Fruit fly (Drosophila melanogaster): ENCODE results near the gene elav.

Gene elav

dm6 chrX:498924-499588, 24.0 kb downstream of the elav start (continued):
- peak; percentile 51 for TF ChIP-seq cg (GFP tag; optimal IDR thresholded peaks at IDR 0.05)
- TF ChIP-seq CG32772 (GFP tag; IDR thresholded peaks at IDR 0.05): no peak
- no peak for TF ChIP-seq jigr1 (GFP tag; IDR thresholded peaks at IDR 0.05)
- TF ChIP-seq Dp (GFP tag; optimal IDR thresholded peaks at IDR 0.05): no peak
- no peak for TF ChIP-seq CG30020 (tag; optimal IDR thresholded peaks at IDR 0.05)
- no peak for TF ChIP-seq CG4404 (GFP tag; IDR thresholded peaks at IDR 0.05)
- no peak for TF ChIP-seq ewg (GFP tag; optimal IDR thresholded peaks at IDR 0.05)
- TF ChIP-seq CG1233 (GFP tag; optimal IDR thresholded peaks at IDR 0.05): no peak
- TF ChIP-seq crol (GFP tag; IDR thresholded peaks at IDR 0.05): peak; percentile 74
- peak; percentile 41 for TF ChIP-seq CG10274 (GFP tag; optimal IDR thresholded peaks at IDR 0.05)
- TF ChIP-seq lola (GFP tag; optimal IDR thresholded peaks at IDR 0.05): no peak
- TF ChIP-seq Aef1 (GFP tag; IDR thresholded peaks at IDR 0.05): no peak
- TF ChIP-seq corto (GFP tag; optimal IDR thresholded peaks at IDR 0.05): no peak
- no peak for TF ChIP-seq ems (GFP tag; optimal IDR thresholded peaks at IDR 0.05)
- no peak for TF ChIP-seq CG13123 (GFP tag; optimal IDR thresholded peaks at IDR 0.05)
- TF ChIP-seq CG42726 (GFP tag; IDR thresholded peaks at IDR 0.05; ENCODE audit: partially characterized antibody): no peak
- no peak for TF ChIP-seq gfzf (GFP tag; optimal IDR thresholded peaks at IDR 0.05)
- TF ChIP-seq insv (GFP tag; optimal IDR thresholded peaks at IDR 0.05): no peak
- no peak for TF ChIP-seq CG6175 (GFP tag; IDR thresholded peaks at IDR 0.05)
- TF ChIP-seq CG2678 (tag; optimal IDR thresholded peaks at IDR 0.05): no peak
- TF ChIP-seq salm (tag; optimal IDR thresholded peaks at IDR 0.05): no peak
- TF ChIP-seq Pdp1 (GFP tag; optimal IDR thresholded peaks at IDR 0.05): no peak
- no peak for TF ChIP-seq Fer3 (tag; optimal IDR thresholded peaks at IDR 0.05)
- TF ChIP-seq twi (tag; optimal IDR thresholded peaks at IDR 0.05): peak; percentile 53
- peak; percentile 51 to 81 for TF ChIP-seq Trl (optimal IDR thresholded peaks at IDR 0.05)
- no peak for TF ChIP-seq Trl (GFP tag; optimal IDR thresholded peaks at IDR 0.05)

dm6 chrX:498434-498833, 24.6 kb downstream of the elav start:
- TF ChIP-seq Hr39 (optimal IDR thresholded peaks at IDR 0.05) (no peak), CG7556 (GFP tag; optimal IDR thresholded peaks at IDR 0.05) (no peak), CG17361 (GFP tag; IDR thresholded peaks at IDR 0.05) (no peak), ci (GFP tag; IDR thresholded peaks at IDR 0.05) (0 out of 3 replicates have a peak, but pooled peaks have one; percentile 24), eyg (GFP tag; optimal IDR thresholded peaks at IDR 0.05) (no peak), CG11723 (GFP tag; optimal IDR thresholded peaks at IDR 0.05) (no peak), CG10431 (GFP tag; optimal IDR thresholded peaks at IDR 0.05) (no peak), ewg (GFP tag; optimal IDR thresholded peaks at IDR 0.05) (no peak), CG31388 (GFP tag; optimal IDR thresholded peaks at IDR 0.05) (no peak), CG17612 (GFP tag; IDR thresholded peaks at IDR 0.05) (no peak), Med (GFP tag) (peak; percentile 67), CG12104 (GFP tag; optimal IDR thresholded peaks at IDR 0.05) (no peak), CG6791 (GFP tag; IDR thresholded peaks at IDR 0.05; ENCODE audit: partially characterized antibody) (no peak), CG11085 (GFP tag; IDR thresholded peaks at IDR 0.05) (no peak), CG5180 (GFP tag; optimal IDR thresholded peaks at IDR 0.05) (peak; percentile 94)

Data from whole organism, embryonic.